In genomic region chr3R:5215334-5216307, dm6 we compare ENCODE assay signal across 1 fruit fly cellular context.
TF ChIP-seq lines count a peak whose summit lies in the region.

No protein-coding gene starts in this region.

TF ChIP-seq in whole organism, embryonic, 481 proteins besides CTCF, POLR2A, EP300 and RAD21 (continued from another document and continues in another):
- TF ChIP-seq run (tag; optimal IDR thresholded peaks at IDR 0.05; lab: Kevin White, UChicago) (peak; percentile 93), CG8944 (GFP tag; optimal IDR thresholded peaks at IDR 0.05; lab: Kevin White, UChicago) (peak; percentile 99), btn (GFP tag; optimal IDR thresholded peaks at IDR 0.05; lab: Kevin White, UChicago) (peak; percentile 99), sug (tag; optimal IDR thresholded peaks at IDR 0.05; lab: Kevin White, UChicago) (peak; percentile 74), emc (GFP tag; optimal IDR thresholded peaks at IDR 0.05; lab: Kevin White, UChicago) (peak; percentile 77), CG14014 (GFP tag; IDR thresholded peaks at IDR 0.05; lab: Robert Waterston, UW) (peak; percentile 82; the same call in 1 of the 2 replicates), dmrt11E (tag; optimal IDR thresholded peaks at IDR 0.05; lab: Kevin White, UChicago) (peak; percentile 97), Spps (tag; optimal IDR thresholded peaks at IDR 0.05; lab: Kevin White, UChicago) (peak; percentile 99), pum (GFP tag; optimal IDR thresholded peaks at IDR 0.05; lab: Kevin White, UChicago) (peak; percentile 97), grn (GFP tag; optimal IDR thresholded peaks at IDR 0.05; lab: Kevin White, UChicago) (peak; percentile 100), CG9609 (GFP tag; optimal IDR thresholded peaks at IDR 0.05; lab: Kevin White, UChicago) (peak; percentile 97), stwl (tag; optimal IDR thresholded peaks at IDR 0.05; lab: Kevin White, UChicago) (peak; percentile 84), Ets65A (GFP tag; lab: Kevin White, UChicago) (peak; percentile 92), C15 (GFP tag; IDR thresholded peaks at IDR 0.05; lab: Robert Waterston, UW) (0 out of 3 replicates have a peak, but pooled peaks have one; percentile 48), her (GFP tag; optimal IDR thresholded peaks at IDR 0.05; lab: Kevin White, UChicago) (peak; percentile 96), Ravus (GFP tag; IDR thresholded peaks at IDR 0.05; lab: Robert Waterston, UW) (peak; percentile 52), ac (GFP tag; optimal IDR thresholded peaks at IDR 0.05; lab: Kevin White, UChicago) (peak; percentile 100), da (GFP tag; optimal IDR thresholded peaks at IDR 0.05; lab: Kevin White, UChicago) (peak; percentile 98), CG10959 (GFP tag; IDR thresholded peaks at IDR 0.05; lab: Robert Waterston, UW) (peak; percentile 97), Hsf (GFP tag; optimal IDR thresholded peaks at IDR 0.05; lab: Kevin White, UChicago) (peak; percentile 93), CG8478 (optimal IDR thresholded peaks at IDR 0.05; lab: Kevin White, UChicago) (no peak), dati (GFP tag; IDR thresholded peaks at IDR 0.05; lab: Robert Waterston, UW) (peak; percentile 96), zf30C (GFP tag; optimal IDR thresholded peaks at IDR 0.05; lab: Kevin White, UChicago) (peak; percentile 1), gsb-n (tag; optimal IDR thresholded peaks at IDR 0.05; lab: Kevin White, UChicago) (peak; percentile 99), TFAM (GFP tag; optimal IDR thresholded peaks at IDR 0.05; lab: Kevin White, UChicago) (peak; percentile 97), ash1 (GFP tag; optimal IDR thresholded peaks at IDR 0.05; lab: Kevin White, UChicago) (peak; percentile 96), CG18011 (GFP tag; optimal IDR thresholded peaks at IDR 0.05; lab: Kevin White, UChicago) (peak; percentile 76), Asciz (GFP tag; optimal IDR thresholded peaks at IDR 0.05; lab: Kevin White, UChicago) (peak; percentile 100), ap (GFP tag; IDR thresholded peaks at IDR 0.05; lab: Robert Waterston, UW) (peak; percentile 93), CG12299 (tag; optimal IDR thresholded peaks at IDR 0.05; lab: Kevin White, UChicago) (peak; percentile 94), CG4730 (GFP tag; IDR thresholded peaks at IDR 0.05; lab: Robert Waterston, UW) (peak; percentile 75), ase (GFP tag; IDR thresholded peaks at IDR 0.05; lab: Robert Waterston, UW) (peak; percentile 93), CG33213 (GFP tag; optimal IDR thresholded peaks at IDR 0.05; lab: Kevin White, UChicago) (peak; percentile 99), gt (GFP tag; IDR thresholded peaks at IDR 0.05; lab: Robert Waterston, UW) (peak; percentile 94), fru (optimal IDR thresholded peaks at IDR 0.05; lab: Kevin White, UChicago) (no peak), zen (tag; optimal IDR thresholded peaks at IDR 0.05; lab: Kevin White, UChicago) (peak; percentile 89), ssp (GFP tag; IDR thresholded peaks at IDR 0.05; lab: Robert Waterston, UW) (peak; percentile 77), Hr3 (GFP tag; optimal IDR thresholded peaks at IDR 0.05; lab: Kevin White, UChicago) (peak; percentile 94), CG3838 (GFP tag; optimal IDR thresholded peaks at IDR 0.05; lab: Kevin White, UChicago) (peak; percentile 98), dpn (GFP tag; optimal IDR thresholded peaks at IDR 0.05; lab: Kevin White, UChicago) (peak; percentile 90 to 96), Antp (GFP tag; optimal IDR thresholded peaks at IDR 0.05; lab: Kevin White, UChicago) (peak; percentile 98), Max (GFP tag; optimal IDR thresholded peaks at IDR 0.05; lab: Kevin White, UChicago) (peak; percentile 98), Kr (GFP tag; optimal IDR thresholded peaks at IDR 0.05; lab: Kevin White, UChicago) (peak; percentile 100), sd (tag; optimal IDR thresholded peaks at IDR 0.05; lab: Kevin White, UChicago) (peak; percentile 86), pb (GFP tag; optimal IDR thresholded peaks at IDR 0.05; lab: Kevin White, UChicago) (peak; percentile 98), NC2β (GFP tag; optimal IDR thresholded peaks at IDR 0.05; lab: Kevin White, UChicago) (peak; percentile 99), CG17359 (tag; optimal IDR thresholded peaks at IDR 0.05; lab: Kevin White, UChicago) (peak; percentile 99), CG10209 (GFP tag; optimal IDR thresholded peaks at IDR 0.05; lab: Kevin White, UChicago) (peak; percentile 99), az2 (GFP tag; optimal IDR thresholded peaks at IDR 0.05; lab: Kevin White, UChicago) (peak; percentile 93), sr (GFP tag; IDR thresholded peaks at IDR 0.05; lab: Robert Waterston, UW) (peak; percentile 98), CG12942 (GFP tag; optimal IDR thresholded peaks at IDR 0.05; lab: Kevin White, UChicago) (peak; percentile 99), bbx (GFP tag; IDR thresholded peaks at IDR 0.05; lab: Robert Waterston, UW; ENCODE audit: partially characterized antibody) (no peak), crol (GFP tag; IDR thresholded peaks at IDR 0.05; lab: Robert Waterston, UW) (peak; percentile 88), gce (GFP tag; IDR thresholded peaks at IDR 0.05; lab: Robert Waterston, UW) (peak; percentile 98), CG1529 (GFP tag; optimal IDR thresholded peaks at IDR 0.05; lab: Kevin White, UChicago) (peak; percentile 99), CG13123 (GFP tag; optimal IDR thresholded peaks at IDR 0.05; lab: Kevin White, UChicago) (peak; percentile 99), wdn (GFP tag; IDR thresholded peaks at IDR 0.05; lab: Robert Waterston, UW) (peak; percentile 71; the same call in 1 of the 2 replicates), Myb (GFP tag; optimal IDR thresholded peaks at IDR 0.05; lab: Kevin White, UChicago) (peak; percentile 82), HLH4C (GFP tag; IDR thresholded peaks at IDR 0.05; lab: Robert Waterston, UW; ENCODE audit: partially characterized antibody) (no peak; the same call in 2 of the 3 replicates), tin (GFP tag; optimal IDR thresholded peaks at IDR 0.05; lab: Kevin White, UChicago) (peak; percentile 95), Hmr (GFP tag; optimal IDR thresholded peaks at IDR 0.05; lab: Kevin White, UChicago) (peak; percentile 66), lola (GFP tag; optimal IDR thresholded peaks at IDR 0.05; lab: Kevin White, UChicago) (peak in 1 of 3 experiments; percentile 97), Vsx1 (GFP tag; optimal IDR thresholded peaks at IDR 0.05; lab: Kevin White, UChicago) (peak; percentile 99), slp2 (GFP tag; optimal IDR thresholded peaks at IDR 0.05; lab: Kevin White, UChicago) (peak; percentile 97), CG7372 (GFP tag; IDR thresholded peaks at IDR 0.05; lab: Robert Waterston, UW) (peak; percentile 65), ftz-f1 (GFP tag; optimal IDR thresholded peaks at IDR 0.05; lab: Kevin White, UChicago) (peak; percentile 81), CG11085 (GFP tag; IDR thresholded peaks at IDR 0.05; lab: Robert Waterston, UW) (peak; percentile 79), CG7745 (tag; optimal IDR thresholded peaks at IDR 0.05; lab: Kevin White, UChicago) (peak; percentile 98), Xbp1 (GFP tag; optimal IDR thresholded peaks at IDR 0.05; lab: Kevin White, UChicago) (peak; percentile 86), CG15073 (GFP tag; optimal IDR thresholded peaks at IDR 0.05; lab: Kevin White, UChicago) (peak; percentile 88), knrl (GFP tag; IDR thresholded peaks at IDR 0.05; lab: Robert Waterston, UW; ENCODE audit: partially characterized antibody) (no peak), CrebB (tag; optimal IDR thresholded peaks at IDR 0.05; lab: Kevin White, UChicago) (peak; percentile 95), Usf (GFP tag; optimal IDR thresholded peaks at IDR 0.05; lab: Kevin White, UChicago) (peak; percentile 92), CG13894 (tag; optimal IDR thresholded peaks at IDR 0.05; lab: Kevin White, UChicago) (no peak), CG17829 (tag; optimal IDR thresholded peaks at IDR 0.05; lab: Kevin White, UChicago) (peak; percentile 92), CG10366 (GFP tag; IDR thresholded peaks at IDR 0.05; lab: Robert Waterston, UW) (peak; percentile 88), Oli (tag; optimal IDR thresholded peaks at IDR 0.05; lab: Kevin White, UChicago) (peak; percentile 78), CG14710 (tag; optimal IDR thresholded peaks at IDR 0.05; lab: Kevin White, UChicago) (peak; percentile 98), CG17912 (GFP tag; optimal IDR thresholded peaks at IDR 0.05; lab: Kevin White, UChicago) (peak; percentile 99), Adf1 (GFP tag; IDR thresholded peaks at IDR 0.05; lab: Robert Waterston, UW) (no peak), Chrac-16 (GFP tag; optimal IDR thresholded peaks at IDR 0.05; lab: Kevin White, UChicago) (peak; percentile 85), CG1233 (GFP tag; optimal IDR thresholded peaks at IDR 0.05; lab: Kevin White, UChicago) (peak; percentile 99), CG2875 (GFP tag; optimal IDR thresholded peaks at IDR 0.05; lab: Kevin White, UChicago) (peak; percentile 100), CG11398 (GFP tag; optimal IDR thresholded peaks at IDR 0.05; lab: Kevin White, UChicago) (peak; percentile 100), Lim3 (GFP tag; IDR thresholded peaks at IDR 0.05; lab: Robert Waterston, UW) (peak; percentile 78; the same call in 1 of the 2 replicates), ken (GFP tag; IDR thresholded peaks at IDR 0.05; lab: Robert Waterston, UW) (peak; percentile 98), sob (GFP tag; IDR thresholded peaks at IDR 0.05; lab: Robert Waterston, UW) (peak; percentile 91), CG7556 (GFP tag; optimal IDR thresholded peaks at IDR 0.05; lab: Kevin White, UChicago) (peak; percentile 93), fd64A (GFP tag; optimal IDR thresholded peaks at IDR 0.05; lab: Kevin White, UChicago) (peak; percentile 100), vvl (GFP tag; IDR thresholded peaks at IDR 0.05; lab: Robert Waterston, UW) (peak; percentile 97), CG9797 (GFP tag; optimal IDR thresholded peaks at IDR 0.05; lab: Kevin White, UChicago) (peak; percentile 77), eyg (GFP tag; optimal IDR thresholded peaks at IDR 0.05; lab: Kevin White, UChicago) (peak; percentile 98), CG32532 (GFP tag; IDR thresholded peaks at IDR 0.05; lab: Robert Waterston, UW) (peak; percentile 47), CG16815 (GFP tag; optimal IDR thresholded peaks at IDR 0.05; lab: Kevin White, UChicago) (peak; percentile 92), sisA (GFP tag; IDR thresholded peaks at IDR 0.05; lab: Robert Waterston, UW) (peak; percentile 83), nom (GFP tag; optimal IDR thresholded peaks at IDR 0.05; lab: Kevin White, UChicago) (peak; percentile 89), Deaf1 (tag; optimal IDR thresholded peaks at IDR 0.05; lab: Kevin White, UChicago) (peak; percentile 51), CG11456 (GFP tag; IDR thresholded peaks at IDR 0.05; lab: Robert Waterston, UW) (peak; percentile 89), CG7786 (GFP tag; optimal IDR thresholded peaks at IDR 0.05; lab: Kevin White, UChicago) (peak; percentile 96), p53 (GFP tag; optimal IDR thresholded peaks at IDR 0.05; lab: Kevin White, UChicago) (peak; percentile 98), E2f2 (GFP tag; IDR thresholded peaks at IDR 0.05; lab: Robert Waterston, UW) (peak; percentile 74), pros (GFP tag; optimal IDR thresholded peaks at IDR 0.05; lab: Kevin White, UChicago) (peak; percentile 69), CG8281 (tag; optimal IDR thresholded peaks at IDR 0.05; lab: Kevin White, UChicago) (peak; percentile 86), CG12769 (tag; optimal IDR thresholded peaks at IDR 0.05; lab: Kevin White, UChicago) (peak; percentile 81), CG34376 (GFP tag; optimal IDR thresholded peaks at IDR 0.05; lab: Kevin White, UChicago) (no peak), CG9437 (GFP tag; optimal IDR thresholded peaks at IDR 0.05; lab: Kevin White, UChicago) (peak; percentile 44), aop (GFP tag; IDR thresholded peaks at IDR 0.05; lab: Robert Waterston, UW) (peak; percentile 92), mam (GFP tag; optimal IDR thresholded peaks at IDR 0.05; lab: Kevin White, UChicago) (peak; percentile 82), CG14965 (GFP tag; optimal IDR thresholded peaks at IDR 0.05; lab: Kevin White, UChicago; ENCODE audit: borderline replicate concordance) (peak; percentile 95), Dip2 (GFP tag; IDR thresholded peaks at IDR 0.05; lab: Robert Waterston, UW) (no peak), CG9932 (GFP tag; IDR thresholded peaks at IDR 0.05; lab: Robert Waterston, UW) (peak; percentile 55), pita (GFP tag; optimal IDR thresholded peaks at IDR 0.05; lab: Kevin White, UChicago) (no peak), hbn (GFP tag; IDR thresholded peaks at IDR 0.05; lab: Robert Waterston, UW; ENCODE audit: partially characterized antibody) (no peak), Hr51 (GFP tag; optimal IDR thresholded peaks at IDR 0.05; lab: Kevin White, UChicago) (peak; percentile 77 to 99), Blimp-1 (GFP tag; optimal IDR thresholded peaks at IDR 0.05; lab: Kevin White, UChicago) (peak; percentile 98), pfk (GFP tag; optimal IDR thresholded peaks at IDR 0.05; lab: Kevin White, UChicago) (peak; percentile 85), HmgD (GFP tag; optimal IDR thresholded peaks at IDR 0.05; lab: Kevin White, UChicago) (peak; percentile 98), toy (GFP tag; IDR thresholded peaks at IDR 0.05; lab: Robert Waterston, UW) (peak; percentile 75; the same call in 1 of the 2 replicates), CG8359 (GFP tag; optimal IDR thresholded peaks at IDR 0.05; lab: Kevin White, UChicago; ENCODE audit: borderline replicate concordance) (peak; percentile 96), odd (GFP tag; optimal IDR thresholded peaks at IDR 0.05; lab: Kevin White, UChicago) (peak; percentile 97), lbe (GFP tag; optimal IDR thresholded peaks at IDR 0.05; lab: Kevin White, UChicago) (peak; percentile 77), CG3407 (GFP tag; optimal IDR thresholded peaks at IDR 0.05; lab: Kevin White, UChicago) (peak; percentile 99), CG11093 (GFP tag; IDR thresholded peaks at IDR 0.05; lab: Robert Waterston, UW) (peak; percentile 93), CG10321 (GFP tag; IDR thresholded peaks at IDR 0.05; lab: Robert Waterston, UW) (peak; percentile 48), Pdp1 (GFP tag; optimal IDR thresholded peaks at IDR 0.05; lab: Kevin White, UChicago) (peak; percentile 92 to 97), tx (GFP tag; optimal IDR thresholded peaks at IDR 0.05; lab: Kevin White, UChicago) (peak; percentile 92), zen2 (GFP tag; IDR thresholded peaks at IDR 0.05; lab: Robert Waterston, UW; ENCODE audit: partially characterized antibody) (no peak), CG18262 (tag; optimal IDR thresholded peaks at IDR 0.05; lab: Kevin White, UChicago) (peak; percentile 95), CG4282 (GFP tag; optimal IDR thresholded peaks at IDR 0.05; lab: Kevin White, UChicago) (peak; percentile 96), maf-S (GFP tag; optimal IDR thresholded peaks at IDR 0.05; lab: Kevin White, UChicago) (peak; percentile 98), CG16863 (GFP tag; optimal IDR thresholded peaks at IDR 0.05; lab: Kevin White, UChicago) (peak; percentile 99)
